Worm (Caenorhabditis elegans): ENCODE results near the gene egl-44.
A peak's percentile ranks its signal among the peaks of the same experiment; 100 is the strongest.

Gene egl-44

DNA sequence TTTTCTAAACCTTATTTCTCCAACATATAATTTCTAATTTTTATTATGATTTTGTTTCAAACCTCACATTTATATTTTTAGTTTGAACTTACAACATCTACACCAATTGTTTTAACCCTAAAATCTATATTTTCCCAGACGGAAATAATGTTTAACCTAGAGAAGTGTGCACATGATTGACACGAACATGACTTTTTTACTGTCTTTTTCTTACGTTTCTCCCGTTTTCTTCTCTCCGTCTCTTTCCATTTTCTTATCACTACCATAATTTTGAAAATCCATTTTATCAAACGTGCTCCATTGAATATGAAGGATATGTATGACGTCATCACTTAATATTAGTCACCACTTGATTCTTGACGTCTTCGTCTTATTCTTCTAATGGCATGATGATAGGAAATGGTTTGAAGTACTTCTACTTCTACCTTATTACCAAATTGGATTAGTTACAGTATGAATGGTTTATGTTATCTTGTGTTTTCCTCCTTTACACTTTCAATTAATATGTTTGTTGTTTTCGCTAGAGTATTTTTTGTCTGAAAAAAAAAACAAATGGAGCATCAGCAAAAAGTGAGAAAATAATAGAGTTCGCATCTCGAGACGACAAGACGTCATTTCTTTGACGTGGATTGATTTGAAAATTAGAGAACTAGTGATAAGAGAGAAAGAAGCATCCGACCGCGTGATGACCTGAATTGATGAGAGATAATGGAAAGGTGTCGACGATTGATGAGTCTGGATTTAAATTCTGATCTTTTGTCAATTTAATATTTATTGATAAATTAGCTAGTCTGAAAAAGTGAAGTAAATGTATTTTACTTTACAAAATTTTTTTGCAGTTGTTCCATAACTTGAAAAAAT lies 3.5 kb downstream of the egl-44 start (continued):
- TF ChIP-seq nhr-11 (tag; optimal IDR thresholded peaks at IDR 0.05): peak; percentile 66
- TF ChIP-seq nhr-76 (tag; optimal IDR thresholded peaks at IDR 0.05): no peak
- TF ChIP-seq spr-1 (tag; optimal IDR thresholded peaks at IDR 0.05): no peak
- no peak for TF ChIP-seq F49E8.2 (tag; optimal IDR thresholded peaks at IDR 0.05; ENCODE audit: borderline replicate concordance)
- no peak for TF ChIP-seq mep-1 (tag; optimal IDR thresholded peaks at IDR 0.05)
- no peak for TF ChIP-seq pha-4 (GFP tag; IDR thresholded peaks at IDR 0.05)
- no peak for TF ChIP-seq pha-4 (tag; optimal IDR thresholded peaks at IDR 0.05)
- TF ChIP-seq unc-62 (GFP tag; optimal IDR thresholded peaks at IDR 0.05 in 1 of 2): peak; percentile 86 to 98
- no peak for TF ChIP-seq unc-62 (tag; optimal IDR thresholded peaks at IDR 0.05)
- TF ChIP-seq lin-13 (GFP tag; optimal IDR thresholded peaks at IDR 0.05): no peak
- no peak for TF ChIP-seq lim-7 (GFP tag; IDR thresholded peaks at IDR 0.05)
- TF ChIP-seq daf-19 (GFP tag; conservative IDR thresholded peaks at IDR 0.05): no peak
- no peak for TF ChIP-seq lir-3 (tag; optimal IDR thresholded peaks at IDR 0.05)
- TF ChIP-seq lin-38 (GFP tag; IDR thresholded peaks at IDR 0.05): no peak
- TF ChIP-seq ceh-82 (tag; optimal IDR thresholded peaks at IDR 0.05): no peak
- no peak for TF ChIP-seq Y5F2A.4 (GFP tag; optimal IDR thresholded peaks at IDR 0.05)
- no peak for TF ChIP-seq egl-43 (GFP tag; IDR thresholded peaks at IDR 0.05)
- no peak for TF ChIP-seq ZK337.2 (GFP tag; IDR thresholded peaks at IDR 0.05)
- no peak for TF ChIP-seq fos-1 (tag; optimal IDR thresholded peaks at IDR 0.05)
- no peak for TF ChIP-seq daf-8 (GFP tag; IDR thresholded peaks at IDR 0.05)
- no peak for TF ChIP-seq ama-1 (optimal IDR thresholded peaks at IDR 0.05)
- peak; percentile 87 for TF ChIP-seq dmd-6 (GFP tag; IDR thresholded peaks at IDR 0.05)
- no peak for TF ChIP-seq nhr-42 (GFP tag; IDR thresholded peaks at IDR 0.05)
- no peak for TF ChIP-seq dmd-8 (GFP tag; IDR thresholded peaks at IDR 0.05)
- no peak for TF ChIP-seq ceh-44 (GFP tag; IDR thresholded peaks at IDR 0.05)
- peak; percentile 77 for TF ChIP-seq hlh-11 (tag; optimal IDR thresholded peaks at IDR 0.05)
- no peak for TF ChIP-seq tag-97 (GFP tag; IDR thresholded peaks at IDR 0.05)
- no peak for TF ChIP-seq spr-3 (GFP tag; optimal IDR thresholded peaks at IDR 0.05)
- TF ChIP-seq daf-16 (GFP tag; optimal IDR thresholded peaks at IDR 0.05): peak in 1 of 2 experiments; percentile 79
- TF ChIP-seq daf-16 (tag; optimal IDR thresholded peaks at IDR 0.05): peak; percentile 82
- TF ChIP-seq saeg-2 (GFP tag; IDR thresholded peaks at IDR 0.05): no peak
- no peak for TF ChIP-seq ctbp-1 (GFP tag; IDR thresholded peaks at IDR 0.05)
- no peak for TF ChIP-seq F37D6.2 (tag; optimal IDR thresholded peaks at IDR 0.05)
- no peak for TF ChIP-seq arid-1 (GFP tag; conservative IDR thresholded peaks at IDR 0.05)
- no peak for TF ChIP-seq D1046.2 (GFP tag; IDR thresholded peaks at IDR 0.05)
- no peak for TF ChIP-seq unc-39 (tag; optimal IDR thresholded peaks at IDR 0.05)
- TF ChIP-seq zip-11 (GFP tag; IDR thresholded peaks at IDR 0.05): no peak
- TF ChIP-seq nhr-41 (GFP tag; IDR thresholded peaks at IDR 0.05): no peak
- TF ChIP-seq ZK546.5 (tag; optimal IDR thresholded peaks at IDR 0.05): no peak
- no peak for TF ChIP-seq aha-1 (tag)
- TF ChIP-seq jun-1 (tag; optimal IDR thresholded peaks at IDR 0.05): no peak
- no peak for TF ChIP-seq zfp-2 (tag; optimal IDR thresholded peaks at IDR 0.05)
- TF ChIP-seq unc-130 (GFP tag; optimal IDR thresholded peaks at IDR 0.05): no peak
- TF ChIP-seq lsy-2 (tag; optimal IDR thresholded peaks at IDR 0.05): peak in 1 of 2 experiments; percentile 8
- peak in 1 of 2 experiments; percentile 26 for TF ChIP-seq hif-1 (tag; optimal IDR thresholded peaks at IDR 0.05)
- no peak for TF ChIP-seq duxl-1 (tag; optimal IDR thresholded peaks at IDR 0.05; ENCODE audit: poor library complexity)
- TF ChIP-seq hlh-30 (tag; optimal IDR thresholded peaks at IDR 0.05; ENCODE audit: insufficient read depth): peak; percentile 86
- peak; percentile 70 for TF ChIP-seq tra-1 (GFP tag; IDR thresholded peaks at IDR 0.05)
- TF ChIP-seq nhr-102 (tag; optimal IDR thresholded peaks at IDR 0.05): no peak
- peak; percentile 83 for TF ChIP-seq pqm-1 (tag; optimal IDR thresholded peaks at IDR 0.05)
- no peak for TF ChIP-seq mxl-3 (GFP tag; optimal IDR thresholded peaks at IDR 0.05)

Measured in whole organism, L4 larva.